Worm (Caenorhabditis elegans): ENCODE measurements around the gene T14B4.8.

DNA sequence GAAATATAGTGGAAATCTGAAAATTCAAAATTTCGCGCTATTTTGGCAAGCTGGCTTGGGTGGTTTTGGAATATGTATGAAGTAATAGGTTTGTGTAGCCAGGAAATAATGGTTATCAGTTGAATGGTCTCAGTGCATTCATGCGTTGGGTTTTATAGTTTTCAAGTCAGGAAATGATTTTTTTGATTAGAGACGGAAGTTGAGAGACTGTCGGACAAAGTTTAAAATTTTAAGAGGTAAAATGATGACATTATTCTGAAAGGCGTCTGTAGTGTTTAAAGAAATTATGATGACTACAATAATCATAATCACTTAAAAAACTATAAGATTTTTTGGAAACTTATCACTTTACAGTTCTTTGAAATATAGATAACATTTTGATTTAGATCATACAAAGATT lies 27.7 kb downstream of the T14B4.8 start, which contains the start of gene C18H9.6:
- TF ChIP-seq dao-5 (tag; optimal IDR thresholded peaks at IDR 0.05) (no peak), him-1 (tag; optimal IDR thresholded peaks at IDR 0.05) (no peak)

Measured in whole organism, L4/young adult.